Worm (Caenorhabditis elegans) whole organism, mixed stage, embryonic: ENCODE measurements around the gene lev-9.

Experiments used
- M03D4.4 ChIP-seq: sonication (generic microtip); optimal IDR thresholded peaks from 2 replicates; lab custom pipeline; 2017; ENCODE audit warnings: mild to moderate bottlenecking, missing genetic modification characterization, missing compliant biosample characterization
- bed-3 ChIP-seq: fragments of 200-800 bp; sonication (Bioruptor generic); optimal IDR thresholded peaks from 3 replicates; lab custom pipeline; 2018; ENCODE audit warnings: mild to moderate bottlenecking, missing genetic modification characterization, moderate library complexity, missing compliant biosample characterization
- blmp-1 ChIP-seq: fragments of 150-350 bp; optimal IDR thresholded peaks from 2 replicates; lab custom pipeline; 2014; ENCODE audit warnings: missing biosample characterization, missing genetic modification characterization
- ceh-39 ChIP-seq: fragments of 150-350 bp; optimal IDR thresholded peaks from 2 replicates; lab custom pipeline; 2014; ENCODE audit warnings: missing biosample characterization, missing genetic modification characterization
- ceh-43 ChIP-seq: fragments of 200-800 bp; sonication (Bioruptor generic); optimal IDR thresholded peaks from 2 replicates; lab custom pipeline; 2018; ENCODE audit warnings: mild to moderate bottlenecking, missing genetic modification characterization, moderate library complexity, missing compliant biosample characterization
- ces-1 ChIP-seq: fragments of 150-350 bp; optimal IDR thresholded peaks from 2 replicates; lab custom pipeline; 2014; ENCODE audit warnings: missing biosample characterization, missing genetic modification reagents, missing genetic modification characterization
- cnd-1 ChIP-seq: fragments of 200-800 bp; sonication (Bioruptor generic); optimal IDR thresholded peaks from 2 replicates; lab custom pipeline; 2018; ENCODE audit warnings: mild to moderate bottlenecking, missing genetic modification characterization, missing compliant biosample characterization
- elt-1 ChIP-seq: sonication (generic microtip); optimal IDR thresholded peaks from 2 replicates; lab custom pipeline; 2017; ENCODE audit warnings: missing genetic modification characterization, mild to moderate bottlenecking, missing compliant biosample characterization, antibody characterized with exemption, moderate library complexity, borderline replicate concordance; ENCODE audit not compliant: insufficient read depth
- elt-3 ChIP-seq: fragments of 150-350 bp; optimal IDR thresholded peaks from 2 replicates; lab custom pipeline; 2014; ENCODE audit warnings: missing biosample characterization, missing genetic modification characterization
- ham-2 ChIP-seq: fragments of 200-800 bp; sonication (Bioruptor generic); optimal IDR thresholded peaks from 2 replicates; lab custom pipeline; 2018; ENCODE audit warnings: mild to moderate bottlenecking, missing genetic modification characterization, missing compliant biosample characterization
- hlh-1 ChIP-seq: fragments of 150-350 bp; optimal IDR thresholded peaks from 2 replicates; lab custom pipeline; 2014; ENCODE audit warnings: missing biosample characterization, missing genetic modification reagents, missing genetic modification characterization
- lin-13 ChIP-seq: fragments of 150-350 bp; optimal IDR thresholded peaks from 2 replicates; lab custom pipeline; 2014; ENCODE audit warnings: missing biosample characterization, missing genetic modification characterization
- lin-32 ChIP-seq: fragments of 200-800 bp; sonication (Bioruptor generic); optimal IDR thresholded peaks from 2 replicates; lab custom pipeline; 2018; ENCODE audit warnings: mild to moderate bottlenecking, missing genetic modification characterization, missing compliant biosample characterization
- lsy-2 ChIP-seq: fragments of 150-350 bp; optimal IDR thresholded peaks from 2 replicates; lab custom pipeline; 2014; ENCODE audit warnings: missing biosample characterization, missing genetic modification characterization
- mep-1 ChIP-seq: fragments of 150-350 bp; optimal IDR thresholded peaks from 2 replicates; lab custom pipeline; 2017; ENCODE audit warnings: missing biosample characterization, missing genetic modification reagents, missing genetic modification characterization, inconsistent platforms
- mls-2 ChIP-seq: sonication (generic microtip); optimal IDR thresholded peaks from 2 replicates; lab custom pipeline; 2016; ENCODE audit warnings: mild to moderate bottlenecking, missing genetic modification characterization, moderate library complexity, missing compliant biosample characterization
- nhr-12 ChIP-seq: fragments of 150-350 bp; optimal IDR thresholded peaks from 2 replicates; lab custom pipeline; 2014; ENCODE audit warnings: missing biosample characterization, missing genetic modification characterization
- nhr-2 ChIP-seq: fragments of 150-350 bp; optimal IDR thresholded peaks from 2 replicates; lab custom pipeline; 2014; ENCODE audit warnings: missing biosample characterization, missing genetic modification characterization
- nhr-237 ChIP-seq: fragments of 150-350 bp; optimal IDR thresholded peaks from 2 replicates; lab custom pipeline; 2014; ENCODE audit warnings: missing biosample characterization, missing genetic modification characterization
- nhr-28 ChIP-seq: fragments of 150-350 bp; optimal IDR thresholded peaks from 2 replicates; lab custom pipeline; 2014; ENCODE audit warnings: missing biosample characterization, missing genetic modification characterization
- nhr-76 ChIP-seq: sonication (generic microtip); optimal IDR thresholded peaks from 2 replicates; lab custom pipeline; 2017; ENCODE audit warnings: missing biosample characterization, missing genetic modification characterization
- pha-4 ChIP-seq: fragments of 150-350 bp; optimal IDR thresholded peaks from 2 replicates; lab custom pipeline; 2018; ENCODE audit warnings: missing biosample characterization, missing genetic modification reagents, missing genetic modification characterization
- sem-2 ChIP-seq: fragments of 200-800 bp; sonication (Bioruptor generic); optimal IDR thresholded peaks from 2 replicates; lab custom pipeline; 2018; ENCODE audit warnings: mild to moderate bottlenecking, missing genetic modification characterization, missing compliant biosample characterization
- snpc-4 ChIP-seq: fragments of 150-350 bp; optimal IDR thresholded peaks from 2 replicates; lab custom pipeline; 2014; ENCODE audit warnings: missing biosample characterization, missing genetic modification characterization
- sptf-1 ChIP-seq: sonication (generic microtip); optimal IDR thresholded peaks from 2 replicates; lab custom pipeline; 2017; ENCODE audit warnings: mild to moderate bottlenecking, missing genetic modification characterization, moderate library complexity, missing compliant biosample characterization
- tbx-8 ChIP-seq: fragments of 200-800 bp; sonication (Bioruptor generic); optimal IDR thresholded peaks from 2 replicates; lab custom pipeline; 2018; ENCODE audit warnings: mild to moderate bottlenecking, missing genetic modification characterization, moderate library complexity, missing compliant biosample characterization
- unc-39 ChIP-seq: fragments of 150-350 bp; optimal IDR thresholded peaks from 2 replicates; lab custom pipeline; 2014; ENCODE audit warnings: missing biosample characterization, missing genetic modification characterization
- unc-62 ChIP-seq: fragments of 150-350 bp; optimal IDR thresholded peaks from 2 replicates; lab custom pipeline; 2014; ENCODE audit warnings: missing biosample characterization, missing genetic modification reagents, missing genetic modification characterization
- zip-8 ChIP-seq: fragments of 150-350 bp; optimal IDR thresholded peaks from 2 replicates; lab custom pipeline; 2014; ENCODE audit warnings: missing biosample characterization, missing genetic modification characterization
- ztf-11 ChIP-seq: fragments of 150-350 bp; optimal IDR thresholded peaks from 2 replicates; lab custom pipeline; 2014; ENCODE audit warnings: missing biosample characterization, missing genetic modification characterization

The lev-9 gene

ce11 chrX:6334602-6335001, 43.1 kb upstream of the lev-9 start:
- TF ChIP-seq zip-8 (tag; lab: Kevin White, UChicago) (no peak), nhr-76 (no peak), tbx-8 (no peak), ceh-43 (GFP tag; lab: Kevin White, UChicago) (no peak), nhr-12 (tag; lab: Kevin White, UChicago) (no peak), ces-1 (GFP tag; lab: Kevin White, UChicago) (no peak), nhr-237 (tag; lab: Kevin White, UChicago) (no peak), nhr-2 (tag; lab: Kevin White, UChicago) (no peak), hlh-1 (no peak), ham-2 (no peak), snpc-4 (tag; lab: Kevin White, UChicago) (no peak), lsy-2 (tag; lab: Kevin White, UChicago) (no peak)
- TF ChIP-seq, all 35 proteins: peak for 0

DNA sequence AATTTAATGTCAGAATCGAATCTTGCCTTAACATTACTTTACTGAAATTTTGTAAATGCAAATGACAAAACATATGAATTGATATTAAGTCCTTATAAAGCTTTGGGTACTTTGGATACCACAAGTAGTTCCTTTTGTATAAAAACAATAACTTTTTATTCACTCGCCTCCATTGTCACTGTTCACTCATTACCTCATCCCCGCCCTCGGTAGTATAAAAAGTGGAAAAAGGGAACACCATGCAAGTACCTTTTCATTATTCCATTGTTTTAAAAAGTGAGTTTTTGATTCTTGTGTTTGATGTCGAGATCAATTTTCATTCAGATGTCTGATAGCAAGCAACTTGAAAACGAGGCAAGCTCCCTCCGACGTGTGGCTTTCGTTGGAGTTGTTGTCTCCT, 42.5 kb upstream of the lev-9 start, which contains the start of gene col-171:
TSS of gene col-171 (plus strand) at position 301 of the 400 bp plus-strand sequence.
- no peak for TF ChIP-seq lin-32 (GFP tag; lab: Kevin White, UChicago)
- no peak for TF ChIP-seq nhr-76
- no peak for TF ChIP-seq bed-3
- no peak for TF ChIP-seq ceh-43 (GFP tag; lab: Kevin White, UChicago)
- TF ChIP-seq mep-1 (tag; lab: Kevin White, UChicago): no peak
- TF ChIP-seq blmp-1 (tag; lab: Kevin White, UChicago): no peak
- no peak for TF ChIP-seq elt-1 (tag; lab: Kevin White, UChicago)
- no peak for TF ChIP-seq zip-8 (tag; lab: Kevin White, UChicago)

DNA sequence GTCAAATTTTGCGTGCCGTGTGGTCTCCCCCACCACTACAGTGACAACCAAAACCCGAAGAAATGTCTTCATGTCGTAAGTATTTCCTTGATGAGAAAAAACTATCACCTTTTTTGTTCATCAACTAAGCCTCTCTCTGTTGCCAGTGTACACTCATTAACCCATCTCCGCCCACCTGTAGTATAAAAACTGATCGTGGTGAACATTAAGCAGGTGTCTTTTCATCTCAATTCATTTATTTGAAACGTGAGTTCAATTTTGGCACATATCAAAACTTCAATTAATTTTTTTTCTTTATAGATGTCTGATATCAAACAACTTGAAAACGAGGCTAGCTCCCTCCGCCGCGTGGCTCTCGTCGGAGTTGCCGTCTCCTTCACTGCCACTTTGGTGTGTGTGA, 39.9 kb upstream of the lev-9 start, which contains the start of gene col-170:
TSS of gene col-170 (plus strand) at position 301 of the 400 bp plus-strand sequence.
- no peak for TF ChIP-seq nhr-76
- TF ChIP-seq sem-2 (GFP tag; lab: Kevin White, UChicago): no peak
- no peak for TF ChIP-seq unc-39 (tag; lab: Kevin White, UChicago)
- no peak for TF ChIP-seq pha-4 (tag; lab: Kevin White, UChicago)
- TF ChIP-seq M03D4.4 (tag; lab: Kevin White, UChicago): no peak
- TF ChIP-seq blmp-1 (tag; lab: Kevin White, UChicago): no peak
- TF ChIP-seq lin-32 (GFP tag; lab: Kevin White, UChicago): no peak
- no peak for TF ChIP-seq nhr-28 (tag; lab: Kevin White, UChicago)
- no peak for TF ChIP-seq ceh-43 (GFP tag; lab: Kevin White, UChicago)
- no peak for TF ChIP-seq cnd-1 (tag; lab: Kevin White, UChicago)
- TF ChIP-seq bed-3: no peak
- no peak for TF ChIP-seq ces-1 (GFP tag; lab: Kevin White, UChicago)
- TF ChIP-seq lsy-2 (tag; lab: Kevin White, UChicago): no peak
- TF ChIP-seq hlh-1: no peak
- no peak for TF ChIP-seq snpc-4 (tag; lab: Kevin White, UChicago)

ce11 chrX:6328860-6329259, 37.3 kb upstream of the lev-9 start, which contains the start of gene col-169:
TSS of gene col-169 (plus strand) at chrX:6329160.
- TF ChIP-seq ztf-11 (tag; lab: Kevin White, UChicago) (no peak), zip-8 (tag; lab: Kevin White, UChicago) (peak; percentile 30), sem-2 (GFP tag; lab: Kevin White, UChicago) (no peak)

ce11 chrX:6326088-6326487, 34.6 kb upstream of the lev-9 start, which contains the start of gene col-168:
TSS of gene col-168 (plus strand) at chrX:6326388.
- TF ChIP-seq bed-3 (no peak), tbx-8 (no peak), snpc-4 (tag; lab: Kevin White, UChicago) (no peak), nhr-237 (tag; lab: Kevin White, UChicago) (no peak), sptf-1 (tag; lab: Kevin White, UChicago) (no peak), hlh-1 (no peak), M03D4.4 (tag; lab: Kevin White, UChicago) (no peak), nhr-76 (no peak), elt-3 (no peak), lin-13 (tag; lab: Kevin White, UChicago) (no peak), ces-1 (GFP tag; lab: Kevin White, UChicago) (no peak), unc-39 (tag; lab: Kevin White, UChicago) (no peak), ham-2 (no peak), ceh-39 (no peak), cnd-1 (tag; lab: Kevin White, UChicago) (no peak), unc-62 (GFP tag; lab: Kevin White, UChicago) (no peak), zip-8 (tag; lab: Kevin White, UChicago) (no peak), nhr-12 (tag; lab: Kevin White, UChicago) (no peak), mls-2 (tag; lab: Kevin White, UChicago) (no peak), lsy-2 (tag; lab: Kevin White, UChicago) (no peak)
